Worm (Caenorhabditis elegans): ENCODE measurements around the gene asp-1.

asp-1 gene

ce11 chrV:19050438-19050837, at the start of gene asp-1:
TSS of gene asp-1 (minus strand) at chrV:19050752.
- TF ChIP-seq ztf-23 (GFP tag; IDR thresholded peaks at IDR 0.05) (no peak), cog-1 (tag; optimal IDR thresholded peaks at IDR 0.05) (no peak), flt-1 (GFP tag; IDR thresholded peaks at IDR 0.05) (no peak), ztf-29 (GFP tag; IDR thresholded peaks at IDR 0.05) (no peak), ref-1 (GFP tag; conservative IDR thresholded peaks at IDR 0.05) (no peak), med-1 (GFP tag; optimal IDR thresholded peaks at IDR 0.05; ENCODE audit: insufficient read depth) (no peak), klf-2 (GFP tag; conservative IDR thresholded peaks at IDR 0.05) (no peak), tab-1 (GFP tag; IDR thresholded peaks at IDR 0.05) (no peak), T22C8.4 (GFP tag; IDR thresholded peaks at IDR 0.05) (no peak)

ce11 chrV:19100139-19100538, 49.6 kb upstream of the asp-1 start:
- peak; percentile 98 for TF ChIP-seq T22C8.4 (GFP tag; IDR thresholded peaks at IDR 0.05)

ce11 chrV:19099504-19099903, 49.0 kb upstream of the asp-1 start:
- TF ChIP-seq ztf-23 (GFP tag; IDR thresholded peaks at IDR 0.05) (no peak), T22C8.4 (GFP tag; IDR thresholded peaks at IDR 0.05) (peak; percentile 98)

ce11 chrV:19090885-19091284, 40.3 kb upstream of the asp-1 start:
- no peak for TF ChIP-seq T22C8.4 (GFP tag; IDR thresholded peaks at IDR 0.05)
- no peak for TF ChIP-seq med-1 (GFP tag; optimal IDR thresholded peaks at IDR 0.05; ENCODE audit: insufficient read depth)

- TF ChIP-seq T22C8.4 (GFP tag; IDR thresholded peaks at IDR 0.05) = peak; percentile 71
- TF ChIP-seq flt-1 (GFP tag; IDR thresholded peaks at IDR 0.05) = no peak
Measured at ce11 chrV:19087426-19087825, 36.9 kb upstream of the asp-1 start, which contains the start of gene nhr-145. TSS of gene nhr-145 (plus strand) at chrV:19087723.

- TF ChIP-seq ref-1 (GFP tag; conservative IDR thresholded peaks at IDR 0.05) = no peak
- TF ChIP-seq tab-1 (GFP tag; IDR thresholded peaks at IDR 0.05) = no peak
- TF ChIP-seq flt-1 (GFP tag; IDR thresholded peaks at IDR 0.05) = no peak
- no peak for TF ChIP-seq ztf-29 (GFP tag; IDR thresholded peaks at IDR 0.05)
- no peak for TF ChIP-seq klf-2 (GFP tag; conservative IDR thresholded peaks at IDR 0.05)
- no peak for TF ChIP-seq ztf-23 (GFP tag; IDR thresholded peaks at IDR 0.05)
- TF ChIP-seq T22C8.4 (GFP tag; IDR thresholded peaks at IDR 0.05) = no peak
- no peak for TF ChIP-seq cog-1 (tag; optimal IDR thresholded peaks at IDR 0.05)
- no peak for TF ChIP-seq med-1 (GFP tag; optimal IDR thresholded peaks at IDR 0.05; ENCODE audit: insufficient read depth)
Measured at ce11 chrV:19083789-19084188, 33.2 kb upstream of the asp-1 start.

ce11 chrV:19082541-19082940, 32.0 kb upstream of the asp-1 start, which contains the start of gene nhr-95:
TSS of gene nhr-95 (minus strand) at chrV:19082641.
- no peak for TF ChIP-seq T22C8.4 (GFP tag; IDR thresholded peaks at IDR 0.05)
- TF ChIP-seq flt-1 (GFP tag; IDR thresholded peaks at IDR 0.05) = no peak
- TF ChIP-seq ref-1 (GFP tag; conservative IDR thresholded peaks at IDR 0.05) = no peak
- no peak for TF ChIP-seq tab-1 (GFP tag; IDR thresholded peaks at IDR 0.05)
- no peak for TF ChIP-seq klf-2 (GFP tag; conservative IDR thresholded peaks at IDR 0.05)

- no peak for TF ChIP-seq flt-1 (GFP tag; IDR thresholded peaks at IDR 0.05)
- TF ChIP-seq ref-1 (GFP tag; conservative IDR thresholded peaks at IDR 0.05) = no peak
- TF ChIP-seq tab-1 (GFP tag; IDR thresholded peaks at IDR 0.05) = no peak
- TF ChIP-seq T22C8.4 (GFP tag; IDR thresholded peaks at IDR 0.05) = peak; percentile 6; the same call in 1 of the 2 replicates
Measured at ce11 chrV:19076835-19077234, 26.3 kb upstream of the asp-1 start.

ce11 chrV:19076141-19076656, 25.6 kb upstream of the asp-1 start:
- peak; percentile 92 for TF ChIP-seq T22C8.4 (GFP tag; IDR thresholded peaks at IDR 0.05)

- TF ChIP-seq T22C8.4 (GFP tag; IDR thresholded peaks at IDR 0.05) = peak; percentile 92
Measured at ce11 chrV:19075157-19075556, 24.6 kb upstream of the asp-1 start.

- TF ChIP-seq tab-1 (GFP tag; IDR thresholded peaks at IDR 0.05) (no peak), T22C8.4 (GFP tag; IDR thresholded peaks at IDR 0.05) (peak; percentile 85)
Measured at ce11 chrV:19073169-19073568, 22.6 kb upstream of the asp-1 start.

ce11 chrV:19068888-19069287, 18.3 kb upstream of the asp-1 start:
- TF ChIP-seq klf-2 (GFP tag; conservative IDR thresholded peaks at IDR 0.05) = no peak
- no peak for TF ChIP-seq tab-1 (GFP tag; IDR thresholded peaks at IDR 0.05)
- TF ChIP-seq med-1 (GFP tag; optimal IDR thresholded peaks at IDR 0.05; ENCODE audit: insufficient read depth) = no peak
- TF ChIP-seq ref-1 (GFP tag; conservative IDR thresholded peaks at IDR 0.05) = no peak
- TF ChIP-seq T22C8.4 (GFP tag; IDR thresholded peaks at IDR 0.05) = 0 out of 2 replicates have a peak, but pooled peaks have one; percentile 7
- TF ChIP-seq ztf-29 (GFP tag; IDR thresholded peaks at IDR 0.05) = no peak
- TF ChIP-seq ztf-23 (GFP tag; IDR thresholded peaks at IDR 0.05) = no peak
- TF ChIP-seq flt-1 (GFP tag; IDR thresholded peaks at IDR 0.05) = no peak

All from whole organism, midembryonic.